Fruit fly (Drosophila melanogaster) S2 (cell line): Measurements from ENCODE around the gene Pde6.

Source experiments
- CG8478 ChIP-seq: fragments of >200 bp; optimal IDR thresholded peaks from 2 replicates; lab custom pipeline; 2018
- CTCF ChIP-seq, 2 experiments: fragments of >200 bp; optimal IDR thresholded peaks; 2 replicates each; lab custom pipeline; 2018

Pde6 gene

dm6 chr3R:14464423-14464822 lies 93.7 kb downstream of the Pde6 start:
- no peak for TF ChIP-seq CTCF (optimal IDR thresholded peaks at IDR 0.05; lab: Kevin White, UChicago)
- no peak for TF ChIP-seq CG8478 (lab: Kevin White, UChicago)
